Fruit fly (Drosophila melanogaster): ENCODE results near the gene Herc4.

Herc4 gene

dm6 chr3L:1342133-1342580 lies 28.7 kb downstream of the Herc4 start, which contains the start of gene indra:
Gene indra (minus strand): TSS chr3L:1342403.
- peak; percentile 29 for TF ChIP-seq CG17806 (tag; optimal IDR thresholded peaks at IDR 0.05)
- peak; percentile 38; the same call in 1 of the 2 replicates for TF ChIP-seq Ets98B (GFP tag; IDR thresholded peaks at IDR 0.05)
- 0 out of 2 replicates have a peak, but pooled peaks have one; percentile 14 for TF ChIP-seq CG12605 (GFP tag; IDR thresholded peaks at IDR 0.05)
- no peak for TF ChIP-seq CG8159 (tag; optimal IDR thresholded peaks at IDR 0.05)
- peak; percentile 54 for TF ChIP-seq CG15710 (tag; optimal IDR thresholded peaks at IDR 0.05)
- peak; percentile 41; the same call in 1 of the 3 replicates for TF ChIP-seq CG4496 (GFP tag; IDR thresholded peaks at IDR 0.05)
- no peak for TF ChIP-seq Snoo (tag; optimal IDR thresholded peaks at IDR 0.05)
- TF ChIP-seq CG14655 (GFP tag; optimal IDR thresholded peaks at IDR 0.05) = no peak
- 0 out of 2 replicates have a peak, but pooled peaks have one; percentile 32 for TF ChIP-seq CG32121 (GFP tag; IDR thresholded peaks at IDR 0.05)
- TF ChIP-seq rn (GFP tag; IDR thresholded peaks at IDR 0.05) = peak; percentile 32; the same call in 1 of the 2 replicates

dm6 chr3L:1346956-1347587 lies 33.6 kb downstream of the Herc4 start:
- TF ChIP-seq CG34367 (tag; optimal IDR thresholded peaks at IDR 0.05) (no peak), Pif1B (GFP tag; optimal IDR thresholded peaks at IDR 0.05) (no peak), Ets98B (GFP tag; IDR thresholded peaks at IDR 0.05) (no peak), CG4496 (GFP tag; IDR thresholded peaks at IDR 0.05) (0 out of 3 replicates have a peak, but pooled peaks have one; percentile 8), fd96Ca (GFP tag; IDR thresholded peaks at IDR 0.05) (no peak), D1 (tag; optimal IDR thresholded peaks at IDR 0.05) (no peak), EcR (GFP tag; optimal IDR thresholded peaks at IDR 0.05) (peak; percentile 42), CG9948 (tag; optimal IDR thresholded peaks at IDR 0.05) (no peak)

- peak; percentile 87 for TF ChIP-seq CG4496 (GFP tag; IDR thresholded peaks at IDR 0.05)
- peak; percentile 75 for TF ChIP-seq CG12605 (GFP tag; IDR thresholded peaks at IDR 0.05)
- peak; percentile 91 for TF ChIP-seq Ets98B (GFP tag; IDR thresholded peaks at IDR 0.05)
- TF ChIP-seq gl (tag; optimal IDR thresholded peaks at IDR 0.05) = peak; percentile 64
- TF ChIP-seq CG13204 (GFP tag; optimal IDR thresholded peaks at IDR 0.05) = no peak
- TF ChIP-seq CG32121 (GFP tag; IDR thresholded peaks at IDR 0.05) = peak; percentile 81
- peak; percentile 68 for TF ChIP-seq CG17806 (tag; optimal IDR thresholded peaks at IDR 0.05)
- TF ChIP-seq fd96Ca (GFP tag; IDR thresholded peaks at IDR 0.05) = peak; percentile 92
- TF ChIP-seq Pif1B (GFP tag; optimal IDR thresholded peaks at IDR 0.05) = peak; percentile 63
- peak; percentile 72 for TF ChIP-seq Snoo (tag; optimal IDR thresholded peaks at IDR 0.05)
- peak; percentile 36 for TF ChIP-seq EcR (GFP tag; optimal IDR thresholded peaks at IDR 0.05)
- TF ChIP-seq CG8159 (tag; optimal IDR thresholded peaks at IDR 0.05) = peak; percentile 73
- peak; percentile 83 for TF ChIP-seq CG15710 (tag; optimal IDR thresholded peaks at IDR 0.05)
- no peak for TF ChIP-seq D1 (tag; optimal IDR thresholded peaks at IDR 0.05)
- peak; percentile 79 for TF ChIP-seq CG8301 (tag; optimal IDR thresholded peaks at IDR 0.05)
- TF ChIP-seq CG34367 (tag; optimal IDR thresholded peaks at IDR 0.05) = peak; percentile 78
- no peak for TF ChIP-seq CG10348 (GFP tag; IDR thresholded peaks at IDR 0.05)
- peak; percentile 75 for TF ChIP-seq CG9948 (tag; optimal IDR thresholded peaks at IDR 0.05)
- peak; percentile 68 for TF ChIP-seq rn (GFP tag; IDR thresholded peaks at IDR 0.05)
- TF ChIP-seq CG14655 (GFP tag; optimal IDR thresholded peaks at IDR 0.05) = no peak
- no peak for TF ChIP-seq Pif1A (GFP tag; optimal IDR thresholded peaks at IDR 0.05)
These were observed 34.8 kb downstream of the Herc4 start for dm6 chr3L:1348248-1348647.

- TF ChIP-seq CG34367 (tag; optimal IDR thresholded peaks at IDR 0.05) (no peak), CG13204 (GFP tag; optimal IDR thresholded peaks at IDR 0.05) (no peak), fd96Ca (GFP tag; IDR thresholded peaks at IDR 0.05) (no peak), Snoo (tag; optimal IDR thresholded peaks at IDR 0.05) (no peak), CG15710 (tag; optimal IDR thresholded peaks at IDR 0.05) (no peak), CG8301 (tag; optimal IDR thresholded peaks at IDR 0.05) (no peak), Pif1A (GFP tag; optimal IDR thresholded peaks at IDR 0.05) (no peak), D1 (tag; optimal IDR thresholded peaks at IDR 0.05) (no peak), CG12605 (GFP tag; IDR thresholded peaks at IDR 0.05) (no peak), gl (tag; optimal IDR thresholded peaks at IDR 0.05) (no peak), rn (GFP tag; IDR thresholded peaks at IDR 0.05) (no peak), Pif1B (GFP tag; optimal IDR thresholded peaks at IDR 0.05) (no peak)
These were observed 35.4 kb downstream of the Herc4 start for dm6 chr3L:1348935-1349334.

dm6 chr3L:1349397-1349796 lies 35.9 kb downstream of the Herc4 start:
- TF ChIP-seq CG4496 (GFP tag; IDR thresholded peaks at IDR 0.05) (0 out of 3 replicates have a peak, but pooled peaks have one; percentile 7), Pif1A (GFP tag; optimal IDR thresholded peaks at IDR 0.05) (no peak), gl (tag; optimal IDR thresholded peaks at IDR 0.05) (no peak), Ets98B (GFP tag; IDR thresholded peaks at IDR 0.05) (no peak), CG17806 (tag; optimal IDR thresholded peaks at IDR 0.05) (no peak), CG8301 (tag; optimal IDR thresholded peaks at IDR 0.05) (no peak), fd96Ca (GFP tag; IDR thresholded peaks at IDR 0.05) (peak; percentile 26; the same call in 1 of the 3 replicates)
